Worm (Caenorhabditis elegans) whole organism, mixed stage, embryonic: Measurements from ENCODE around the gene F38A1.6.

ENCODE experiments used
- M03D4.4 ChIP-seq: sonication (generic microtip); optimal IDR thresholded peaks from 2 replicates; lab custom pipeline; 2017; ENCODE audit warnings: mild to moderate bottlenecking, missing genetic modification characterization, missing compliant biosample characterization
- bed-3 ChIP-seq: fragments of 200-800 bp; sonication (Bioruptor generic); optimal IDR thresholded peaks from 3 replicates; lab custom pipeline; 2018; ENCODE audit warnings: mild to moderate bottlenecking, missing genetic modification characterization, moderate library complexity, missing compliant biosample characterization
- blmp-1 ChIP-seq: fragments of 150-350 bp; optimal IDR thresholded peaks from 2 replicates; lab custom pipeline; 2014; ENCODE audit warnings: missing biosample characterization, missing genetic modification characterization
- ceh-39 ChIP-seq: fragments of 150-350 bp; optimal IDR thresholded peaks from 2 replicates; lab custom pipeline; 2014; ENCODE audit warnings: missing biosample characterization, missing genetic modification characterization
- ceh-43 ChIP-seq: fragments of 200-800 bp; sonication (Bioruptor generic); optimal IDR thresholded peaks from 2 replicates; lab custom pipeline; 2018; ENCODE audit warnings: mild to moderate bottlenecking, missing genetic modification characterization, moderate library complexity, missing compliant biosample characterization
- ceh-83 ChIP-seq: fragments of 200-800 bp; sonication (Bioruptor generic); optimal IDR thresholded peaks from 2 replicates; lab custom pipeline; 2018; ENCODE audit warnings: mild to moderate bottlenecking, missing genetic modification characterization, missing compliant biosample characterization
- ces-1 ChIP-seq: fragments of 150-350 bp; optimal IDR thresholded peaks from 2 replicates; lab custom pipeline; 2014; ENCODE audit warnings: missing biosample characterization, missing genetic modification reagents, missing genetic modification characterization
- cnd-1 ChIP-seq: fragments of 200-800 bp; sonication (Bioruptor generic); optimal IDR thresholded peaks from 2 replicates; lab custom pipeline; 2018; ENCODE audit warnings: mild to moderate bottlenecking, missing genetic modification characterization, missing compliant biosample characterization
- drap-1 ChIP-seq: fragments of 200-800 bp; sonication (Bioruptor generic); optimal IDR thresholded peaks from 3 replicates; lab custom pipeline; 2018; ENCODE audit warnings: mild to moderate bottlenecking, missing genetic modification characterization, missing compliant biosample characterization
- elt-1 ChIP-seq: sonication (generic microtip); optimal IDR thresholded peaks from 2 replicates; lab custom pipeline; 2017; ENCODE audit warnings: missing genetic modification characterization, mild to moderate bottlenecking, missing compliant biosample characterization, antibody characterized with exemption, moderate library complexity, borderline replicate concordance; ENCODE audit not compliant: insufficient read depth
- elt-3 ChIP-seq: fragments of 150-350 bp; optimal IDR thresholded peaks from 2 replicates; lab custom pipeline; 2014; ENCODE audit warnings: missing biosample characterization, missing genetic modification characterization
- flh-1 ChIP-seq: fragments of 200-800 bp; sonication (Bioruptor generic); optimal IDR thresholded peaks from 2 replicates; lab custom pipeline; 2018; ENCODE audit warnings: mild to moderate bottlenecking, missing genetic modification characterization, moderate library complexity, missing compliant biosample characterization
- ham-2 ChIP-seq: fragments of 200-800 bp; sonication (Bioruptor generic); optimal IDR thresholded peaks from 2 replicates; lab custom pipeline; 2018; ENCODE audit warnings: mild to moderate bottlenecking, missing genetic modification characterization, missing compliant biosample characterization
- hlh-1 ChIP-seq: fragments of 150-350 bp; optimal IDR thresholded peaks from 2 replicates; lab custom pipeline; 2014; ENCODE audit warnings: missing biosample characterization, missing genetic modification reagents, missing genetic modification characterization
- lsy-2 ChIP-seq: fragments of 150-350 bp; optimal IDR thresholded peaks from 2 replicates; lab custom pipeline; 2014; ENCODE audit warnings: missing biosample characterization, missing genetic modification characterization
- mab-5 ChIP-seq: fragments of 150-350 bp; optimal IDR thresholded peaks from 2 replicates; lab custom pipeline; 2014; ENCODE audit warnings: missing biosample characterization, missing genetic modification characterization
- mep-1 ChIP-seq: fragments of 150-350 bp; optimal IDR thresholded peaks from 2 replicates; lab custom pipeline; 2017; ENCODE audit warnings: missing biosample characterization, missing genetic modification reagents, missing genetic modification characterization, inconsistent platforms
- mls-2 ChIP-seq: sonication (generic microtip); optimal IDR thresholded peaks from 2 replicates; lab custom pipeline; 2016; ENCODE audit warnings: mild to moderate bottlenecking, missing genetic modification characterization, moderate library complexity, missing compliant biosample characterization
- nhr-12 ChIP-seq: fragments of 150-350 bp; optimal IDR thresholded peaks from 2 replicates; lab custom pipeline; 2014; ENCODE audit warnings: missing biosample characterization, missing genetic modification characterization
- nhr-2 ChIP-seq: fragments of 150-350 bp; optimal IDR thresholded peaks from 2 replicates; lab custom pipeline; 2014; ENCODE audit warnings: missing biosample characterization, missing genetic modification characterization
- nhr-237 ChIP-seq: fragments of 150-350 bp; optimal IDR thresholded peaks from 2 replicates; lab custom pipeline; 2014; ENCODE audit warnings: missing biosample characterization, missing genetic modification characterization
- nhr-28 ChIP-seq: fragments of 150-350 bp; optimal IDR thresholded peaks from 2 replicates; lab custom pipeline; 2014; ENCODE audit warnings: missing biosample characterization, missing genetic modification characterization
- nhr-76 ChIP-seq: sonication (generic microtip); optimal IDR thresholded peaks from 2 replicates; lab custom pipeline; 2017; ENCODE audit warnings: missing biosample characterization, missing genetic modification characterization
- pha-4 ChIP-seq: fragments of 150-350 bp; optimal IDR thresholded peaks from 2 replicates; lab custom pipeline; 2018; ENCODE audit warnings: missing biosample characterization, missing genetic modification reagents, missing genetic modification characterization
- sem-2 ChIP-seq: fragments of 200-800 bp; sonication (Bioruptor generic); optimal IDR thresholded peaks from 2 replicates; lab custom pipeline; 2018; ENCODE audit warnings: mild to moderate bottlenecking, missing genetic modification characterization, missing compliant biosample characterization
- snpc-4 ChIP-seq: fragments of 150-350 bp; optimal IDR thresholded peaks from 2 replicates; lab custom pipeline; 2014; ENCODE audit warnings: missing biosample characterization, missing genetic modification characterization
- sptf-1 ChIP-seq: sonication (generic microtip); optimal IDR thresholded peaks from 2 replicates; lab custom pipeline; 2017; ENCODE audit warnings: mild to moderate bottlenecking, missing genetic modification characterization, moderate library complexity, missing compliant biosample characterization
- tbx-8 ChIP-seq: fragments of 200-800 bp; sonication (Bioruptor generic); optimal IDR thresholded peaks from 2 replicates; lab custom pipeline; 2018; ENCODE audit warnings: mild to moderate bottlenecking, missing genetic modification characterization, moderate library complexity, missing compliant biosample characterization
- unc-120 ChIP-seq: sonication (generic microtip); optimal IDR thresholded peaks from 2 replicates; lab custom pipeline; 2017; ENCODE audit warnings: missing genetic modification characterization, missing compliant biosample characterization; ENCODE audit not compliant: poor library complexity, severe bottlenecking
- unc-39 ChIP-seq: fragments of 150-350 bp; optimal IDR thresholded peaks from 2 replicates; lab custom pipeline; 2014; ENCODE audit warnings: missing biosample characterization, missing genetic modification characterization
- unc-62 ChIP-seq: fragments of 150-350 bp; optimal IDR thresholded peaks from 2 replicates; lab custom pipeline; 2014; ENCODE audit warnings: missing biosample characterization, missing genetic modification reagents, missing genetic modification characterization
- ztf-11 ChIP-seq: fragments of 150-350 bp; optimal IDR thresholded peaks from 2 replicates; lab custom pipeline; 2014; ENCODE audit warnings: missing biosample characterization, missing genetic modification characterization

The F38A1.6 gene

ce11 chrIV:1255632-1256031 lies 4.0 kb downstream of the F38A1.6 start, which contains the start of gene clec-167:
Gene clec-167, minus strand, starts transcription at chrIV:1255732.
- TF ChIP-seq ceh-39 (no peak), nhr-2 (no peak), nhr-76 (no peak), tbx-8 (GFP tag; lab: Kevin White, UChicago) (no peak), lsy-2 (tag; lab: Kevin White, UChicago) (no peak), drap-1 (GFP tag; lab: Kevin White, UChicago) (no peak), sptf-1 (tag; lab: Kevin White, UChicago) (no peak), cnd-1 (tag; lab: Kevin White, UChicago) (no peak), ztf-11 (tag; lab: Kevin White, UChicago) (no peak), ceh-43 (GFP tag; lab: Kevin White, UChicago) (no peak), nhr-12 (tag; lab: Kevin White, UChicago) (no peak), bed-3 (GFP tag; lab: Kevin White, UChicago) (no peak), hlh-1 (tag; lab: Kevin White, UChicago) (no peak), unc-120 (tag; lab: Kevin White, UChicago) (no peak)
- TF ChIP-seq, all 35 proteins: peak for 0

- TF ChIP-seq ceh-43 (GFP tag; lab: Kevin White, UChicago): no peak
- no peak for TF ChIP-seq mep-1 (tag; lab: Kevin White, UChicago)
- TF ChIP-seq ces-1: no peak
- no peak for TF ChIP-seq snpc-4 (tag; lab: Kevin White, UChicago)
- no peak for TF ChIP-seq cnd-1 (tag; lab: Kevin White, UChicago)
- TF ChIP-seq drap-1 (GFP tag; lab: Kevin White, UChicago): no peak
- TF ChIP-seq hlh-1 (tag; lab: Kevin White, UChicago): no peak
- no peak for TF ChIP-seq mab-5 (tag; lab: Kevin White, UChicago)
- TF ChIP-seq M03D4.4 (tag; lab: Kevin White, UChicago): no peak
- TF ChIP-seq unc-39 (tag; lab: Kevin White, UChicago): no peak
- no peak for TF ChIP-seq sptf-1 (tag; lab: Kevin White, UChicago)
- TF ChIP-seq ceh-83 (GFP tag; lab: Kevin White, UChicago): no peak
- no peak for TF ChIP-seq nhr-237 (tag; lab: Kevin White, UChicago)
These were observed 5.1 kb downstream of the F38A1.6 start, which contains the start of gene clec-168 for ce11 chrIV:1256723-1257122. Gene clec-168, plus strand, starts transcription at chrIV:1256969.

ce11 chrIV:1260474-1260873 lies 8.8 kb downstream of the F38A1.6 start:
- no peak for TF ChIP-seq ham-2 (GFP tag; lab: Kevin White, UChicago)
- no peak for TF ChIP-seq sem-2 (GFP tag; lab: Kevin White, UChicago)
- no peak for TF ChIP-seq cnd-1 (tag; lab: Kevin White, UChicago)
- no peak for TF ChIP-seq flh-1 (GFP tag; lab: Kevin White, UChicago)
- no peak for TF ChIP-seq tbx-8 (GFP tag; lab: Kevin White, UChicago)
- no peak for TF ChIP-seq unc-39 (tag; lab: Kevin White, UChicago)
- TF ChIP-seq mab-5 (tag; lab: Kevin White, UChicago): no peak
- TF ChIP-seq ces-1: no peak
- TF ChIP-seq ztf-11 (tag; lab: Kevin White, UChicago): no peak
- TF ChIP-seq blmp-1 (tag; lab: Kevin White, UChicago): no peak
- no peak for TF ChIP-seq ceh-39

- TF ChIP-seq ztf-11 (tag; lab: Kevin White, UChicago): no peak
- TF ChIP-seq ceh-39: no peak
- TF ChIP-seq sem-2 (GFP tag; lab: Kevin White, UChicago): no peak
- TF ChIP-seq mab-5 (tag; lab: Kevin White, UChicago): no peak
- TF ChIP-seq hlh-1 (tag; lab: Kevin White, UChicago): no peak
- TF ChIP-seq unc-62 (GFP tag; lab: Kevin White, UChicago): no peak
- no peak for TF ChIP-seq elt-1 (tag; lab: Kevin White, UChicago)
These were observed 9.4 kb downstream of the F38A1.6 start, which contains the start of gene clec-169 for ce11 chrIV:1261024-1261423. Gene clec-169, plus strand, starts transcription at chrIV:1261324.

ce11 chrIV:1261930-1262329 lies 10.3 kb downstream of the F38A1.6 start:
- TF ChIP-seq elt-3 (tag; lab: Kevin White, UChicago) (no peak), nhr-28 (tag; lab: Kevin White, UChicago) (no peak), pha-4 (tag; lab: Kevin White, UChicago) (no peak), ceh-83 (GFP tag; lab: Kevin White, UChicago) (no peak), cnd-1 (tag; lab: Kevin White, UChicago) (no peak), unc-120 (tag; lab: Kevin White, UChicago) (no peak), blmp-1 (tag; lab: Kevin White, UChicago) (no peak), bed-3 (GFP tag; lab: Kevin White, UChicago) (no peak), mep-1 (tag; lab: Kevin White, UChicago) (no peak), hlh-1 (tag; lab: Kevin White, UChicago) (no peak), sptf-1 (tag; lab: Kevin White, UChicago) (no peak), ztf-11 (tag; lab: Kevin White, UChicago) (no peak), lsy-2 (tag; lab: Kevin White, UChicago) (no peak), M03D4.4 (tag; lab: Kevin White, UChicago) (no peak), elt-1 (tag; lab: Kevin White, UChicago) (no peak), ceh-39 (no peak), nhr-76 (no peak), mls-2 (tag; lab: Kevin White, UChicago) (no peak), unc-62 (GFP tag; lab: Kevin White, UChicago) (no peak), snpc-4 (tag; lab: Kevin White, UChicago) (no peak)
- TF ChIP-seq, all 35 proteins: peak for 0
